Worm (Caenorhabditis elegans) whole organism, L3 larva: ENCODE measurements around the gene tax-6.

Experiments
- R02D3.7 ChIP-seq: fragments of 150-350 bp; optimal IDR thresholded peaks from 2 replicates; lab custom pipeline; 2014; ENCODE audit warnings: missing biosample characterization, missing genetic modification characterization
- fkh-10 ChIP-seq: sonication (generic microtip); optimal IDR thresholded peaks from 2 replicates; lab custom pipeline; 2017; ENCODE audit warnings: missing biosample characterization, missing genetic modification reagents, missing genetic modification characterization
- nhr-11 ChIP-seq: fragments of 150-350 bp; optimal IDR thresholded peaks from 2 replicates; lab custom pipeline; 2014; ENCODE audit warnings: missing biosample characterization, missing genetic modification characterization
- pqm-1 ChIP-seq: fragments of 150-350 bp; optimal IDR thresholded peaks from 2 replicates; lab custom pipeline; 2017; ENCODE audit warnings: missing biosample characterization, missing genetic modification characterization, inconsistent platforms
- snpc-4 ChIP-seq: fragments of 150-350 bp; optimal IDR thresholded peaks from 2 replicates; lab custom pipeline; 2014; ENCODE audit warnings: missing biosample characterization, missing genetic modification characterization
- unc-62 ChIP-seq: fragments of 150-350 bp; sonication (generic microtip); optimal IDR thresholded peaks from 4 replicates; lab custom pipeline; 2014; ENCODE audit warnings: missing biosample characterization, missing genetic modification reagents, missing genetic modification characterization
- ztf-11 ChIP-seq: fragments of 150-350 bp; optimal IDR thresholded peaks from 2 replicates; lab custom pipeline; 2014; ENCODE audit warnings: missing biosample characterization, missing genetic modification characterization
- ztf-4 ChIP-seq: fragments of 150-350 bp; optimal IDR thresholded peaks from 2 replicates; lab custom pipeline; 2014; ENCODE audit warnings: missing biosample characterization, missing genetic modification characterization

- TF ChIP-seq fkh-10 (GFP tag; lab: Kevin White, UChicago) = no peak
- no peak for TF ChIP-seq R02D3.7 (tag; lab: Kevin White, UChicago)
- no peak for TF ChIP-seq unc-62 (GFP tag; lab: Kevin White, UChicago)
- no peak for TF ChIP-seq ztf-4
- no peak for TF ChIP-seq ztf-11
- TF ChIP-seq pqm-1 = no peak
- TF ChIP-seq nhr-11 (tag; lab: Kevin White, UChicago) = no peak
- no peak for TF ChIP-seq snpc-4
Measured at ce11 chrIV:10515128-10515527, 13.7 kb upstream of the tax-6 start, which contains the start of gene C02F4.4.
